Worm (Caenorhabditis elegans) whole organism, mixed stage, embryonic: ENCODE data around the gene C27D6.1.
A peak's percentile ranks its signal among the peaks of the same experiment; 100 is the strongest.

ENCODE experiments used
- M03D4.4 ChIP-seq: sonication (generic microtip); optimal IDR thresholded peaks from 2 replicates; lab custom pipeline; 2017; ENCODE audit warnings: mild to moderate bottlenecking, missing genetic modification characterization, missing compliant biosample characterization
- bed-3 ChIP-seq: fragments of 200-800 bp; sonication (Bioruptor generic); optimal IDR thresholded peaks from 3 replicates; lab custom pipeline; 2018; ENCODE audit warnings: mild to moderate bottlenecking, missing genetic modification characterization, moderate library complexity, missing compliant biosample characterization
- blmp-1 ChIP-seq: fragments of 150-350 bp; optimal IDR thresholded peaks from 2 replicates; lab custom pipeline; 2014; ENCODE audit warnings: missing biosample characterization, missing genetic modification characterization
- ceh-39 ChIP-seq: fragments of 150-350 bp; optimal IDR thresholded peaks from 2 replicates; lab custom pipeline; 2014; ENCODE audit warnings: missing biosample characterization, missing genetic modification characterization
- ceh-43 ChIP-seq: fragments of 200-800 bp; sonication (Bioruptor generic); optimal IDR thresholded peaks from 2 replicates; lab custom pipeline; 2018; ENCODE audit warnings: mild to moderate bottlenecking, missing genetic modification characterization, moderate library complexity, missing compliant biosample characterization
- ceh-83 ChIP-seq: fragments of 200-800 bp; sonication (Bioruptor generic); optimal IDR thresholded peaks from 2 replicates; lab custom pipeline; 2018; ENCODE audit warnings: mild to moderate bottlenecking, missing genetic modification characterization, missing compliant biosample characterization
- ces-1 ChIP-seq: fragments of 150-350 bp; optimal IDR thresholded peaks from 2 replicates; lab custom pipeline; 2014; ENCODE audit warnings: missing biosample characterization, missing genetic modification reagents, missing genetic modification characterization
- cnd-1 ChIP-seq: fragments of 200-800 bp; sonication (Bioruptor generic); optimal IDR thresholded peaks from 2 replicates; lab custom pipeline; 2018; ENCODE audit warnings: mild to moderate bottlenecking, missing genetic modification characterization, missing compliant biosample characterization
- drap-1 ChIP-seq: fragments of 200-800 bp; sonication (Bioruptor generic); optimal IDR thresholded peaks from 3 replicates; lab custom pipeline; 2018; ENCODE audit warnings: mild to moderate bottlenecking, missing genetic modification characterization, missing compliant biosample characterization
- elt-1 ChIP-seq: sonication (generic microtip); optimal IDR thresholded peaks from 2 replicates; lab custom pipeline; 2017; ENCODE audit warnings: missing genetic modification characterization, mild to moderate bottlenecking, missing compliant biosample characterization, antibody characterized with exemption, moderate library complexity, borderline replicate concordance; ENCODE audit not compliant: insufficient read depth
- elt-3 ChIP-seq: fragments of 150-350 bp; optimal IDR thresholded peaks from 2 replicates; lab custom pipeline; 2014; ENCODE audit warnings: missing biosample characterization, missing genetic modification characterization
- flh-1 ChIP-seq: fragments of 200-800 bp; sonication (Bioruptor generic); optimal IDR thresholded peaks from 2 replicates; lab custom pipeline; 2018; ENCODE audit warnings: mild to moderate bottlenecking, missing genetic modification characterization, moderate library complexity, missing compliant biosample characterization
- ham-2 ChIP-seq: fragments of 200-800 bp; sonication (Bioruptor generic); optimal IDR thresholded peaks from 2 replicates; lab custom pipeline; 2018; ENCODE audit warnings: mild to moderate bottlenecking, missing genetic modification characterization, missing compliant biosample characterization
- hlh-1 ChIP-seq: fragments of 150-350 bp; optimal IDR thresholded peaks from 2 replicates; lab custom pipeline; 2014; ENCODE audit warnings: missing biosample characterization, missing genetic modification reagents, missing genetic modification characterization
- lin-13 ChIP-seq: fragments of 150-350 bp; optimal IDR thresholded peaks from 2 replicates; lab custom pipeline; 2014; ENCODE audit warnings: missing biosample characterization, missing genetic modification characterization
- lin-32 ChIP-seq: fragments of 200-800 bp; sonication (Bioruptor generic); optimal IDR thresholded peaks from 2 replicates; lab custom pipeline; 2018; ENCODE audit warnings: mild to moderate bottlenecking, missing genetic modification characterization, missing compliant biosample characterization
- lsy-2 ChIP-seq: fragments of 150-350 bp; optimal IDR thresholded peaks from 2 replicates; lab custom pipeline; 2014; ENCODE audit warnings: missing biosample characterization, missing genetic modification characterization
- mab-5 ChIP-seq: fragments of 150-350 bp; optimal IDR thresholded peaks from 2 replicates; lab custom pipeline; 2014; ENCODE audit warnings: missing biosample characterization, missing genetic modification characterization
- mep-1 ChIP-seq: fragments of 150-350 bp; optimal IDR thresholded peaks from 2 replicates; lab custom pipeline; 2017; ENCODE audit warnings: missing biosample characterization, missing genetic modification reagents, missing genetic modification characterization, inconsistent platforms
- mls-2 ChIP-seq: sonication (generic microtip); optimal IDR thresholded peaks from 2 replicates; lab custom pipeline; 2016; ENCODE audit warnings: mild to moderate bottlenecking, missing genetic modification characterization, moderate library complexity, missing compliant biosample characterization
- nhr-12 ChIP-seq: fragments of 150-350 bp; optimal IDR thresholded peaks from 2 replicates; lab custom pipeline; 2014; ENCODE audit warnings: missing biosample characterization, missing genetic modification characterization
- nhr-2 ChIP-seq: fragments of 150-350 bp; optimal IDR thresholded peaks from 2 replicates; lab custom pipeline; 2014; ENCODE audit warnings: missing biosample characterization, missing genetic modification characterization
- nhr-237 ChIP-seq: fragments of 150-350 bp; optimal IDR thresholded peaks from 2 replicates; lab custom pipeline; 2014; ENCODE audit warnings: missing biosample characterization, missing genetic modification characterization
- nhr-28 ChIP-seq: fragments of 150-350 bp; optimal IDR thresholded peaks from 2 replicates; lab custom pipeline; 2014; ENCODE audit warnings: missing biosample characterization, missing genetic modification characterization
- nhr-76 ChIP-seq: sonication (generic microtip); optimal IDR thresholded peaks from 2 replicates; lab custom pipeline; 2017; ENCODE audit warnings: missing biosample characterization, missing genetic modification characterization
- pha-4 ChIP-seq: fragments of 150-350 bp; optimal IDR thresholded peaks from 2 replicates; lab custom pipeline; 2018; ENCODE audit warnings: missing biosample characterization, missing genetic modification reagents, missing genetic modification characterization
- sem-2 ChIP-seq: fragments of 200-800 bp; sonication (Bioruptor generic); optimal IDR thresholded peaks from 2 replicates; lab custom pipeline; 2018; ENCODE audit warnings: mild to moderate bottlenecking, missing genetic modification characterization, missing compliant biosample characterization
- snpc-4 ChIP-seq: fragments of 150-350 bp; optimal IDR thresholded peaks from 2 replicates; lab custom pipeline; 2014; ENCODE audit warnings: missing biosample characterization, missing genetic modification characterization
- sptf-1 ChIP-seq: sonication (generic microtip); optimal IDR thresholded peaks from 2 replicates; lab custom pipeline; 2017; ENCODE audit warnings: mild to moderate bottlenecking, missing genetic modification characterization, moderate library complexity, missing compliant biosample characterization
- tbx-8 ChIP-seq: fragments of 200-800 bp; sonication (Bioruptor generic); optimal IDR thresholded peaks from 2 replicates; lab custom pipeline; 2018; ENCODE audit warnings: mild to moderate bottlenecking, missing genetic modification characterization, moderate library complexity, missing compliant biosample characterization
- unc-120 ChIP-seq: sonication (generic microtip); optimal IDR thresholded peaks from 2 replicates; lab custom pipeline; 2017; ENCODE audit warnings: missing genetic modification characterization, missing compliant biosample characterization; ENCODE audit not compliant: poor library complexity, severe bottlenecking
- unc-39 ChIP-seq: fragments of 150-350 bp; optimal IDR thresholded peaks from 2 replicates; lab custom pipeline; 2014; ENCODE audit warnings: missing biosample characterization, missing genetic modification characterization
- unc-62 ChIP-seq: fragments of 150-350 bp; optimal IDR thresholded peaks from 2 replicates; lab custom pipeline; 2014; ENCODE audit warnings: missing biosample characterization, missing genetic modification reagents, missing genetic modification characterization
- zip-8 ChIP-seq: fragments of 150-350 bp; optimal IDR thresholded peaks from 2 replicates; lab custom pipeline; 2014; ENCODE audit warnings: missing biosample characterization, missing genetic modification characterization
- ztf-11 ChIP-seq: fragments of 150-350 bp; optimal IDR thresholded peaks from 2 replicates; lab custom pipeline; 2014; ENCODE audit warnings: missing biosample characterization, missing genetic modification characterization

The C27D6.1 gene

ce11 chrII:5226309-5226708 lies 53.8 kb downstream of the C27D6.1 start:
- TF ChIP-seq ces-1 (GFP tag; lab: Kevin White, UChicago) = peak; percentile 34
- peak; percentile 25 for TF ChIP-seq ham-2 (GFP tag; lab: Kevin White, UChicago)
- peak; percentile 35 for TF ChIP-seq unc-62 (GFP tag; lab: Kevin White, UChicago)
- TF ChIP-seq elt-3 = no peak
- TF ChIP-seq M03D4.4 (tag; lab: Kevin White, UChicago) = peak; percentile 23
- no peak for TF ChIP-seq nhr-76
- TF ChIP-seq elt-1 = no peak
- no peak for TF ChIP-seq nhr-12
- no peak for TF ChIP-seq ztf-11 (tag; lab: Kevin White, UChicago)
- TF ChIP-seq pha-4 = no peak
- no peak for TF ChIP-seq drap-1
- TF ChIP-seq ceh-43 (GFP tag; lab: Kevin White, UChicago) = no peak
- TF ChIP-seq bed-3 (GFP tag; lab: Kevin White, UChicago) = no peak
- TF ChIP-seq snpc-4 (tag; lab: Kevin White, UChicago) = no peak
- no peak for TF ChIP-seq unc-39
- TF ChIP-seq mep-1 (tag; lab: Kevin White, UChicago) = peak; percentile 31
- TF ChIP-seq blmp-1 = no peak
- no peak for TF ChIP-seq tbx-8 (GFP tag; lab: Kevin White, UChicago)
- TF ChIP-seq nhr-2 (tag; lab: Kevin White, UChicago) = no peak
- no peak for TF ChIP-seq nhr-28
- peak; percentile 11 for TF ChIP-seq lin-32 (GFP tag; lab: Kevin White, UChicago)
- no peak for TF ChIP-seq ceh-83 (GFP tag; lab: Kevin White, UChicago)
- no peak for TF ChIP-seq zip-8 (tag; lab: Kevin White, UChicago)
- TF ChIP-seq flh-1 (GFP tag; lab: Kevin White, UChicago) = no peak
- TF ChIP-seq lsy-2 = no peak
- TF ChIP-seq cnd-1 = peak; percentile 75
- peak; percentile 59 for TF ChIP-seq hlh-1 (tag; lab: Kevin White, UChicago)
- peak; percentile 43 for TF ChIP-seq mls-2
- TF ChIP-seq unc-120 = no peak
- TF ChIP-seq nhr-237 = no peak
- no peak for TF ChIP-seq mab-5
- no peak for TF ChIP-seq lin-13
- no peak for TF ChIP-seq ceh-39 (tag; lab: Kevin White, UChicago)
- peak; percentile 47 for TF ChIP-seq sptf-1 (tag; lab: Kevin White, UChicago)
- no peak for TF ChIP-seq sem-2 (GFP tag; lab: Kevin White, UChicago)
